Fruit fly (Drosophila melanogaster) whole organism, prepupa: ENCODE data around the gene CG15894.

Experiments used
- CG15336 ChIP-seq: fragments of 200-800 bp; sonication (Bioruptor generic); IDR thresholded peaks from 2 replicates; pipeline ENCODE4 v1.3.6; 2022; ENCODE audit warnings: missing biosample characterization, missing genetic modification characterization
- CG31627 ChIP-seq: fragments of 200-800 bp; sonication (Bioruptor generic); optimal IDR thresholded peaks from 3 replicates; lab custom pipeline; 2016; ENCODE audit warnings: missing biosample characterization, missing genetic modification characterization
- CG4318 ChIP-seq: fragments of 200-800 bp; sonication (Bioruptor generic); optimal IDR thresholded peaks from 3 replicates; lab custom pipeline; 2017; ENCODE audit warnings: missing biosample characterization, mild to moderate bottlenecking, missing genetic modification characterization
- CG6276 ChIP-seq: fragments of 200-800 bp; sonication (Bioruptor generic); optimal IDR thresholded peaks from 2 replicates; lab custom pipeline; 2017; ENCODE audit warnings: missing biosample characterization, mild to moderate bottlenecking, missing genetic modification characterization
- CG6808 ChIP-seq: fragments of 200-800 bp; sonication (Bioruptor generic); optimal IDR thresholded peaks from 3 replicates; lab custom pipeline; 2017; ENCODE audit warnings: missing biosample characterization, missing genetic modification characterization, mild to moderate bottlenecking, moderate library complexity, missing genetic modification reagents
- Eip75B ChIP-seq: fragments of 200-800 bp; sonication (Bioruptor generic); optimal IDR thresholded peaks from 3 replicates; lab custom pipeline; 2016; ENCODE audit warnings: missing biosample characterization, missing genetic modification characterization
- Hr39 ChIP-seq: fragments of 200-800 bp; sonication (Bioruptor generic); optimal IDR thresholded peaks from 2 replicates; lab custom pipeline; 2016; ENCODE audit warnings: missing biosample characterization, missing genetic modification characterization
- acj6 ChIP-seq: fragments of 200-800 bp; sonication (Bioruptor generic); optimal IDR thresholded peaks from 3 replicates; lab custom pipeline; 2016; ENCODE audit warnings: missing biosample characterization, missing genetic modification characterization
- eg ChIP-seq: fragments of 200-800 bp; sonication (Bioruptor generic); IDR thresholded peaks from 3 replicates; pipeline ENCODE4 v1.3.6; 2022; ENCODE audit warnings: missing biosample characterization, missing genetic modification characterization
- lz ChIP-seq: fragments of 200-800 bp; sonication (Bioruptor generic); optimal IDR thresholded peaks from 3 replicates; lab custom pipeline; 2016; ENCODE audit warnings: missing biosample characterization, missing genetic modification characterization
- spab ChIP-seq: fragments of 200-800 bp; sonication (Bioruptor generic); optimal IDR thresholded peaks from 2 replicates; lab custom pipeline; 2017; ENCODE audit warnings: missing biosample characterization, mild to moderate bottlenecking, missing genetic modification characterization, missing genetic modification reagents

- TF ChIP-seq Hr39 (GFP tag; lab: Kevin White, UChicago) (peak; percentile 92), CG4318 (GFP tag; lab: Kevin White, UChicago) (peak; percentile 66), CG6808 (GFP tag; lab: Kevin White, UChicago) (peak; percentile 33), eg (GFP tag; lab: Robert Waterston, UW) (peak; percentile 97), acj6 (peak; percentile 81), CG6276 (GFP tag; lab: Kevin White, UChicago) (peak; percentile 85), CG15336 (GFP tag; lab: Robert Waterston, UW) (peak; percentile 97), CG31627 (GFP tag; lab: Kevin White, UChicago) (peak; percentile 90), Eip75B (GFP tag; lab: Kevin White, UChicago) (peak; percentile 84), spab (GFP tag; lab: Kevin White, UChicago) (peak; percentile 51), lz (GFP tag; lab: Kevin White, UChicago) (peak; percentile 89)
These were observed 35.0 kb downstream of the CG15894 start for dm6 chrX:6343786-6344537.
